Fruit fly (Drosophila melanogaster) whole organism, prepupa: Measurements from ENCODE around the gene CG32487.

Experiments used
- Blimp-1 ChIP-seq: fragments of 200-800 bp; sonication (Bioruptor generic); optimal IDR thresholded peaks from 3 replicates; lab custom pipeline; 2017; ENCODE audit warnings: missing biosample characterization, missing genetic modification characterization, mild to moderate bottlenecking, moderate library complexity, missing genetic modification reagents
- CG10631 ChIP-seq: fragments of 200-800 bp; sonication (Bioruptor generic); optimal IDR thresholded peaks from 2 replicates; lab custom pipeline; 2016; ENCODE audit warnings: missing biosample characterization, missing genetic modification characterization
- CG10669 ChIP-seq: fragments of 200-800 bp; sonication (Bioruptor generic); optimal IDR thresholded peaks from 3 replicates; lab custom pipeline; 2018; ENCODE audit warnings: missing biosample characterization, mild to moderate bottlenecking, missing genetic modification characterization, moderate library complexity
- CG11294 ChIP-seq: fragments of 200-800 bp; sonication (Bioruptor generic); IDR thresholded peaks from 2 replicates; pipeline ENCODE4 v1.3.6; 2022; ENCODE audit warnings: missing biosample characterization, missing genetic modification characterization
- CG11902 ChIP-seq: fragments of 200-800 bp; sonication (Bioruptor generic); optimal IDR thresholded peaks from 3 replicates; lab custom pipeline; 2016; ENCODE audit warnings: missing biosample characterization, missing genetic modification characterization
- CG15336 ChIP-seq: fragments of 200-800 bp; sonication (Bioruptor generic); IDR thresholded peaks from 2 replicates; pipeline ENCODE4 v1.3.6; 2022; ENCODE audit warnings: missing biosample characterization, missing genetic modification characterization
- CG16779 ChIP-seq: fragments of 200-800 bp; sonication (Bioruptor generic); optimal IDR thresholded peaks from 3 replicates; lab custom pipeline; 2017; ENCODE audit warnings: missing biosample characterization, mild to moderate bottlenecking, missing genetic modification characterization
- CG3032 ChIP-seq: fragments of 200-800 bp; optimal IDR thresholded peaks from 2 replicates; lab custom pipeline; 2019; ENCODE audit warnings: missing biosample characterization, mild to moderate bottlenecking, missing genetic modification characterization, moderate library complexity
- CG31627 ChIP-seq: fragments of 200-800 bp; sonication (Bioruptor generic); optimal IDR thresholded peaks from 3 replicates; lab custom pipeline; 2016; ENCODE audit warnings: missing biosample characterization, missing genetic modification characterization
- CG32006 ChIP-seq: fragments of 200-800 bp; sonication (Bioruptor generic); optimal IDR thresholded peaks from 3 replicates; lab custom pipeline; 2017; ENCODE audit warnings: missing biosample characterization, mild to moderate bottlenecking, missing genetic modification characterization
- CG3919 ChIP-seq: fragments of 200-800 bp; sonication (Bioruptor generic); optimal IDR thresholded peaks from 3 replicates; lab custom pipeline; 2016; ENCODE audit warnings: missing biosample characterization, missing genetic modification characterization
- CG4318 ChIP-seq: fragments of 200-800 bp; sonication (Bioruptor generic); optimal IDR thresholded peaks from 3 replicates; lab custom pipeline; 2017; ENCODE audit warnings: missing biosample characterization, mild to moderate bottlenecking, missing genetic modification characterization
- CG6163 ChIP-seq: fragments of 200-800 bp; sonication (Bioruptor generic); IDR thresholded peaks from 3 replicates; pipeline ENCODE4 v1.3.6; 2022; ENCODE audit warnings: missing biosample characterization, missing genetic modification characterization
- CG6792 ChIP-seq: fragments of 200-800 bp; sonication (Bioruptor generic); optimal IDR thresholded peaks from 3 replicates; lab custom pipeline; 2016; ENCODE audit warnings: missing biosample characterization, missing genetic modification characterization
- CG6808 ChIP-seq: fragments of 200-800 bp; sonication (Bioruptor generic); optimal IDR thresholded peaks from 3 replicates; lab custom pipeline; 2017; ENCODE audit warnings: missing biosample characterization, missing genetic modification characterization, mild to moderate bottlenecking, moderate library complexity, missing genetic modification reagents
- CG6854 ChIP-seq: fragments of 200-800 bp; sonication (Bioruptor generic); optimal IDR thresholded peaks from 2 replicates; lab custom pipeline; 2017; ENCODE audit warnings: missing biosample characterization, mild to moderate bottlenecking, missing genetic modification characterization
- CG7368 ChIP-seq: fragments of 200-800 bp; sonication (Bioruptor generic); optimal IDR thresholded peaks from 3 replicates; lab custom pipeline; 2016; ENCODE audit warnings: missing biosample characterization, missing genetic modification characterization
- CG8319 ChIP-seq: fragments of 200-800 bp; sonication (Bioruptor generic); optimal IDR thresholded peaks from 3 replicates; lab custom pipeline; 2016; ENCODE audit warnings: missing biosample characterization, missing genetic modification characterization
- CG9139 ChIP-seq: fragments of 200-800 bp; sonication (Bioruptor generic); optimal IDR thresholded peaks from 3 replicates; lab custom pipeline; 2017; ENCODE audit warnings: missing biosample characterization, mild to moderate bottlenecking, missing genetic modification characterization
- Eip75B ChIP-seq: fragments of 200-800 bp; sonication (Bioruptor generic); optimal IDR thresholded peaks from 3 replicates; lab custom pipeline; 2016; ENCODE audit warnings: missing biosample characterization, missing genetic modification characterization
- Eip93F ChIP-seq: fragments of 200-800 bp; sonication (Bioruptor generic); optimal IDR thresholded peaks from 2 replicates; lab custom pipeline; 2016; ENCODE audit warnings: missing biosample characterization, mild to moderate bottlenecking, missing genetic modification characterization
- Ets21C ChIP-seq: fragments of 200-800 bp; sonication (Bioruptor generic); optimal IDR thresholded peaks from 3 replicates; lab custom pipeline; 2016; ENCODE audit warnings: missing biosample characterization, missing genetic modification characterization
- Ets96B ChIP-seq: fragments of 200-800 bp; optimal IDR thresholded peaks from 2 replicates; lab custom pipeline; 2019; ENCODE audit warnings: missing biosample characterization, mild to moderate bottlenecking, missing genetic modification characterization, moderate library complexity
- Gug ChIP-seq: fragments of 200-800 bp; sonication (Bioruptor generic); IDR thresholded peaks from 2 replicates; pipeline ENCODE4 v1.3.6; 2022; ENCODE audit warnings: missing biosample characterization, missing genetic modification characterization
- Hr38 ChIP-seq: sonication (Bioruptor generic); optimal IDR thresholded peaks from 2 replicates; lab custom pipeline; 2016; ENCODE audit warnings: missing biosample characterization, missing genetic modification characterization
- Hr39 ChIP-seq: fragments of 200-800 bp; sonication (Bioruptor generic); optimal IDR thresholded peaks from 2 replicates; lab custom pipeline; 2016; ENCODE audit warnings: missing biosample characterization, missing genetic modification characterization
- Hr4 ChIP-seq: fragments of 200-800 bp; sonication (Bioruptor generic); optimal IDR thresholded peaks from 3 replicates; lab custom pipeline; 2016; ENCODE audit warnings: missing biosample characterization, missing genetic modification characterization
- Met ChIP-seq: fragments of 200-800 bp; sonication (Bioruptor generic); optimal IDR thresholded peaks from 3 replicates; lab custom pipeline; 2016; ENCODE audit warnings: missing biosample characterization, missing genetic modification characterization
- OdsH ChIP-seq: fragments of 200-800 bp; sonication (Bioruptor generic); optimal IDR thresholded peaks from 3 replicates; lab custom pipeline; 2016; ENCODE audit warnings: missing biosample characterization, missing genetic modification characterization
- Sox102F ChIP-seq: fragments of 200-800 bp; sonication (Bioruptor generic); optimal IDR thresholded peaks from 2 replicates; lab custom pipeline; 2016; ENCODE audit warnings: missing biosample characterization, mild to moderate bottlenecking, missing genetic modification characterization
- Sox14 ChIP-seq: fragments of 200-800 bp; sonication (Bioruptor generic); optimal IDR thresholded peaks from 3 replicates; lab custom pipeline; 2016; ENCODE audit warnings: missing biosample characterization, missing genetic modification characterization
- Sox15 ChIP-seq: fragments of 200-800 bp; sonication (Bioruptor generic); optimal IDR thresholded peaks from 3 replicates; lab custom pipeline; 2016; ENCODE audit warnings: missing biosample characterization, missing genetic modification characterization
- achi ChIP-seq: fragments of 200-800 bp; sonication (Bioruptor generic); optimal IDR thresholded peaks from 3 replicates; lab custom pipeline; 2016; ENCODE audit warnings: missing biosample characterization, missing genetic modification characterization
- acj6 ChIP-seq: fragments of 200-800 bp; sonication (Bioruptor generic); optimal IDR thresholded peaks from 3 replicates; lab custom pipeline; 2016; ENCODE audit warnings: missing biosample characterization, missing genetic modification characterization
- cyc ChIP-seq: fragments of 200-800 bp; sonication (Bioruptor generic); optimal IDR thresholded peaks from 3 replicates; lab custom pipeline; 2016; ENCODE audit warnings: missing biosample characterization, missing genetic modification characterization
- dac ChIP-seq: fragments of 200-800 bp; sonication (Bioruptor generic); optimal IDR thresholded peaks from 2 replicates; lab custom pipeline; 2017; ENCODE audit warnings: missing biosample characterization, mild to moderate bottlenecking, missing genetic modification characterization
- dsx ChIP-seq: fragments of 200-800 bp; optimal IDR thresholded peaks from 3 replicates; lab custom pipeline; 2019; ENCODE audit warnings: missing biosample characterization, mild to moderate bottlenecking, missing genetic modification characterization, moderate library complexity; ENCODE audit not compliant: poor library complexity, severe bottlenecking
- esn ChIP-seq: fragments of 200-800 bp; sonication (Bioruptor generic); optimal IDR thresholded peaks from 2 replicates; lab custom pipeline; 2016; ENCODE audit warnings: missing biosample characterization, mild to moderate bottlenecking, missing genetic modification characterization, moderate library complexity
- fd59A ChIP-seq: fragments of 200-800 bp; sonication (Bioruptor generic); optimal IDR thresholded peaks from 2 replicates; lab custom pipeline; 2017; ENCODE audit warnings: missing biosample characterization, mild to moderate bottlenecking, missing genetic modification characterization, missing genetic modification reagents
- fd85E ChIP-seq: fragments of 200-800 bp; sonication (Bioruptor generic); optimal IDR thresholded peaks from 3 replicates; lab custom pipeline; 2016; ENCODE audit warnings: missing biosample characterization, missing genetic modification characterization
- lz ChIP-seq: fragments of 200-800 bp; sonication (Bioruptor generic); optimal IDR thresholded peaks from 3 replicates; lab custom pipeline; 2016; ENCODE audit warnings: missing biosample characterization, missing genetic modification characterization
- salr ChIP-seq, 2 experiments: fragments of 200-800 bp; sonication (Bioruptor generic); optimal IDR thresholded peaks; 3 replicates each; lab custom pipeline; 2016 to 2018; ENCODE audit warnings: missing biosample characterization in 2 of 2, missing genetic modification characterization in 2 of 2, mild to moderate bottlenecking in 1 of 2
- ss ChIP-seq, 2 experiments: fragments of 200-800 bp; sonication (Bioruptor generic); optimal IDR thresholded peaks; 2 replicates in 1 of 2; 3 replicates in 1 of 2; lab custom pipeline; 2017 to 2018; ENCODE audit warnings: mild to moderate bottlenecking in 2 of 2, missing biosample characterization in 2 of 2, missing genetic modification characterization in 2 of 2, moderate library complexity in 1 of 2
- svp ChIP-seq: fragments of 200-800 bp; sonication (Bioruptor generic); peaks from one replicate; lab custom pipeline; 2016; ENCODE audit warnings: missing biosample characterization, missing genetic modification characterization
- topi ChIP-seq: fragments of 200-800 bp; sonication (Bioruptor generic); optimal IDR thresholded peaks from 3 replicates; lab custom pipeline; 2016; ENCODE audit warnings: missing biosample characterization, missing genetic modification characterization
- vri ChIP-seq: fragments of 200-800 bp; sonication (Bioruptor generic); optimal IDR thresholded peaks from 3 replicates; lab custom pipeline; 2016; ENCODE audit warnings: missing biosample characterization, mild to moderate bottlenecking, missing genetic modification characterization

CG32487 gene

dm6 chr3L:3036951-3037586 is 20.0 kb upstream of the CG32487 start (continued):
- TF ChIP-seq CG16779 (no peak), acj6 (GFP tag; lab: Kevin White, UChicago) (no peak), topi (GFP tag; lab: Kevin White, UChicago) (peak; percentile 54), dac (no peak), vri (GFP tag; lab: Kevin White, UChicago) (peak; percentile 87), ss (GFP tag; optimal IDR thresholded peaks at IDR 0.05; lab: Kevin White, UChicago) (no peak), CG8319 (GFP tag; lab: Kevin White, UChicago) (peak; percentile 13), Sox15 (no peak), CG6163 (no peak), OdsH (GFP tag; lab: Kevin White, UChicago) (peak; percentile 39), Hr38 (GFP tag; lab: Kevin White, UChicago) (no peak), CG32006 (GFP tag; lab: Kevin White, UChicago) (no peak), esn (GFP tag; lab: Kevin White, UChicago) (peak; percentile 53), fd59A (no peak)

dm6 chr3L:3035769-3036583 is 18.9 kb upstream of the CG32487 start:
- TF ChIP-seq CG15336 (GFP tag; lab: Robert Waterston, UW) (peak; percentile 90), Gug (GFP tag; lab: Robert Waterston, UW) (peak; percentile 74), achi (peak; percentile 80), salr (GFP tag; optimal IDR thresholded peaks at IDR 0.05; lab: Kevin White, UChicago) (peak in 1 of 2 experiments; percentile 79), CG9139 (GFP tag; lab: Kevin White, UChicago) (peak; percentile 38), vri (GFP tag; lab: Kevin White, UChicago) (peak; percentile 21), Sox14 (GFP tag; lab: Kevin White, UChicago) (peak; percentile 73), Ets96B (peak; percentile 60), CG6792 (GFP tag; lab: Kevin White, UChicago) (peak; percentile 65), Eip75B (peak; percentile 82), CG11294 (GFP tag; lab: Robert Waterston, UW) (peak; percentile 61), CG11902 (GFP tag; lab: Kevin White, UChicago) (peak; percentile 5), CG6854 (GFP tag; lab: Kevin White, UChicago) (peak; percentile 31), Hr39 (GFP tag; lab: Kevin White, UChicago) (peak; percentile 59), CG31627 (GFP tag; lab: Kevin White, UChicago) (peak; percentile 68), CG6163 (peak; percentile 83), Blimp-1 (GFP tag; lab: Kevin White, UChicago) (peak; percentile 21), svp (GFP tag; lab: Kevin White, UChicago) (peak; percentile 72), Eip93F (GFP tag; lab: Kevin White, UChicago) (peak; percentile 4), Met (GFP tag; lab: Kevin White, UChicago) (peak; percentile 74), Ets21C (GFP tag; lab: Kevin White, UChicago) (peak; percentile 55), Sox102F (GFP tag; lab: Kevin White, UChicago) (peak; percentile 70), CG7368 (GFP tag; lab: Kevin White, UChicago) (peak; percentile 66), CG32006 (GFP tag; lab: Kevin White, UChicago) (peak; percentile 89), dac (peak; percentile 78), CG10631 (GFP tag; lab: Kevin White, UChicago) (peak; percentile 72), acj6 (GFP tag; lab: Kevin White, UChicago) (peak; percentile 74), lz (GFP tag; lab: Kevin White, UChicago) (peak; percentile 77), CG10669 (GFP tag; lab: Kevin White, UChicago) (peak; percentile 71), fd85E (GFP tag; lab: Kevin White, UChicago) (no peak), CG4318 (GFP tag; lab: Kevin White, UChicago) (peak; percentile 76), CG6808 (GFP tag; lab: Kevin White, UChicago) (peak; percentile 78), Hr4 (peak; percentile 75), cyc (GFP tag; lab: Kevin White, UChicago) (peak; percentile 57), CG3919 (GFP tag; lab: Kevin White, UChicago) (peak; percentile 85), esn (GFP tag; lab: Kevin White, UChicago) (peak; percentile 83), dsx (GFP tag; lab: Kevin White, UChicago) (peak; percentile 53), Sox15 (peak; percentile 25), CG16779 (peak; percentile 55), ss (GFP tag; optimal IDR thresholded peaks at IDR 0.05; lab: Kevin White, UChicago) (peak; percentile 39 to 47), CG3032 (tag; lab: Kevin White, UChicago) (peak; percentile 71)
